Worm (Caenorhabditis elegans): ENCODE data around the gene mct-5.

- TF ChIP-seq zag-1 (tag; optimal IDR thresholded peaks at IDR 0.05) (no peak), nhr-25 (tag; optimal IDR thresholded peaks at IDR 0.05; ENCODE audit: borderline replicate concordance, insufficient read depth) (no peak), unc-62 (GFP tag; optimal IDR thresholded peaks at IDR 0.05 in 1 of 2) (no peak), unc-62 (tag; optimal IDR thresholded peaks at IDR 0.05) (no peak), dmd-9 (GFP tag; IDR thresholded peaks at IDR 0.05) (no peak), fkh-10 (GFP tag; optimal IDR thresholded peaks at IDR 0.05) (no peak), nhr-6 (tag; optimal IDR thresholded peaks at IDR 0.05) (no peak)
Measured at ce11 chrII:7093339-7093821, 5.0 kb downstream of the mct-5 start, which contains the start of gene T02G5.3.
